Worm (Caenorhabditis elegans) whole organism, L3 larva: Measurements from ENCODE around the gene C25B8.8.

ENCODE experiments used
- ama-1 ChIP-seq: fragments of 150-350 bp; optimal IDR thresholded peaks from 2 replicates; lab custom pipeline; 2018
- ceh-9 ChIP-seq: sonication (generic microtip); optimal IDR thresholded peaks from 2 replicates; lab custom pipeline; 2018; ENCODE audit warnings: missing biosample characterization, missing genetic modification characterization
- lin-39 ChIP-seq: fragments of 150-350 bp; optimal IDR thresholded peaks from 2 replicates; lab custom pipeline; 2018; ENCODE audit warnings: missing biosample characterization, missing genetic modification reagents, missing genetic modification characterization
- nhr-23 ChIP-seq: fragments of 150-350 bp; optimal IDR thresholded peaks from 2 replicates; lab custom pipeline; 2014; ENCODE audit warnings: missing biosample characterization, missing genetic modification reagents, missing genetic modification characterization

DNA sequence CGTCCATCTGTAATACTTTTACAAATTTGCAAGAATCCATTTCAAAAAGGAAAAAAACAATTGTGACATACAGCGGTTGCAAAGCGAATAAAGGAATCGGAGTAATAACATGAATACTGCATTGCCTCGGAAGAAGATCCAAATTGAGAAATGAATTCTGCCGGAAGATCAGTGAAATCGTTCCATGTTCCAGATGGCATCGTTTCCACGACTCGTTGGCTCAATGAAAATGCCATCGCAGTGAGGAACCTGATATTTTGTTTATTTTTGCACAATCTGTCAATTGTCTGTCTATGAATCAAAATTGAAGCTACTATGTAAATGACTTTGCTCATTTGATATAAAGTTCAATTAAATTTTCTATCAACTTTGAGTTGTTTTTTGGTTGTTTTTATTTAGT, 20.8 kb downstream of the C25B8.8 start:
- no peak for TF ChIP-seq nhr-23
- no peak for TF ChIP-seq ama-1 (lab: Kevin White, UChicago)
- no peak for TF ChIP-seq ceh-9 (tag; lab: Kevin White, UChicago)
- no peak for TF ChIP-seq lin-39
